Fruit fly (Drosophila melanogaster): ENCODE measurements around the gene CG2004.

CG2004 gene

dm6 chrX:8714064-8715046 lies at the start of gene CG2004, which contains the start of gene CG1785 (continued):
- TF ChIP-seq fd102C (GFP tag; optimal IDR thresholded peaks at IDR 0.05) (peak; percentile 68), en (GFP tag; optimal IDR thresholded peaks at IDR 0.05) (peak; percentile 13), CG6854 (GFP tag; optimal IDR thresholded peaks at IDR 0.05) (peak; percentile 58), tup (GFP tag; optimal IDR thresholded peaks at IDR 0.05) (peak; percentile 90), B-H2 (GFP tag; optimal IDR thresholded peaks at IDR 0.05) (peak; percentile 89), fru (optimal IDR thresholded peaks at IDR 0.05) (no peak), Ada2b (GFP tag; IDR thresholded peaks at IDR 0.05) (peak; percentile 93), gcm (GFP tag; optimal IDR thresholded peaks at IDR 0.05) (peak; percentile 82), CG14710 (tag; optimal IDR thresholded peaks at IDR 0.05) (peak; percentile 92), MBD-R2 (GFP tag; IDR thresholded peaks at IDR 0.05) (peak; percentile 95), bcd (GFP tag; optimal IDR thresholded peaks at IDR 0.05) (peak; percentile 83), disco-r (GFP tag; optimal IDR thresholded peaks at IDR 0.05) (peak; percentile 58), zen2 (GFP tag; IDR thresholded peaks at IDR 0.05; ENCODE audit: partially characterized antibody) (peak; percentile 44; the same call in 1 of the 3 replicates), crol (GFP tag; IDR thresholded peaks at IDR 0.05) (peak; percentile 32; the same call in 1 of the 2 replicates), ro (GFP tag; IDR thresholded peaks at IDR 0.05) (peak; percentile 83), CG11560 (tag; IDR thresholded peaks at IDR 0.05) (peak; percentile 77), Trl (optimal IDR thresholded peaks at IDR 0.05) (no peak), Trl (GFP tag; optimal IDR thresholded peaks at IDR 0.05) (peak; percentile 83), CG11456 (GFP tag; IDR thresholded peaks at IDR 0.05) (peak; percentile 94), eve (GFP tag; optimal IDR thresholded peaks at IDR 0.05) (peak in 1 of 2 experiments; percentile 11), TFAM (GFP tag; optimal IDR thresholded peaks at IDR 0.05) (peak; percentile 63), bsh (GFP tag; optimal IDR thresholded peaks at IDR 0.05) (peak; percentile 6 to 91), cwo (GFP tag; optimal IDR thresholded peaks at IDR 0.05) (peak; percentile 98), Oli (tag; optimal IDR thresholded peaks at IDR 0.05) (peak; percentile 79), lov (optimal IDR thresholded peaks at IDR 0.05) (no peak), lov (GFP tag; IDR thresholded peaks at IDR 0.05) (peak; percentile 93), trem (tag; optimal IDR thresholded peaks at IDR 0.05) (peak; percentile 85), CG11085 (GFP tag; IDR thresholded peaks at IDR 0.05) (peak; percentile 90), Adf1 (GFP tag; IDR thresholded peaks at IDR 0.05) (peak; percentile 96), pfk (GFP tag; optimal IDR thresholded peaks at IDR 0.05) (peak; percentile 36), ac (GFP tag; optimal IDR thresholded peaks at IDR 0.05) (peak; percentile 85), Eip74EF (GFP tag; optimal IDR thresholded peaks at IDR 0.05) (no peak), vnd (GFP tag; IDR thresholded peaks at IDR 0.05; ENCODE audit: partially characterized antibody) (peak; percentile 66), her (GFP tag; optimal IDR thresholded peaks at IDR 0.05) (peak; percentile 46), CG9727 (GFP tag; optimal IDR thresholded peaks at IDR 0.05) (peak; percentile 93), zfh1 (GFP tag; IDR thresholded peaks at IDR 0.05) (peak; percentile 97), gcm2 (GFP tag; optimal IDR thresholded peaks at IDR 0.05) (peak; percentile 79), pum (GFP tag; optimal IDR thresholded peaks at IDR 0.05) (peak; percentile 80), ap (GFP tag; IDR thresholded peaks at IDR 0.05) (peak; percentile 89), Lpt (GFP tag; optimal IDR thresholded peaks at IDR 0.05) (no peak), Atf-2 (GFP tag; optimal IDR thresholded peaks at IDR 0.05) (peak; percentile 59), CG30403 (GFP tag; optimal IDR thresholded peaks at IDR 0.05) (peak; percentile 95), chn (GFP tag; optimal IDR thresholded peaks at IDR 0.05) (peak; percentile 91), Hand (GFP tag; optimal IDR thresholded peaks at IDR 0.05) (peak; percentile 59), twi (tag; optimal IDR thresholded peaks at IDR 0.05) (peak; percentile 85), Myb (GFP tag; optimal IDR thresholded peaks at IDR 0.05) (peak; percentile 34), shn (GFP tag; optimal IDR thresholded peaks at IDR 0.05) (peak; percentile 81), sqz (GFP tag; optimal IDR thresholded peaks at IDR 0.05) (peak; percentile 40), gsb (GFP tag; IDR thresholded peaks at IDR 0.05) (peak; percentile 86)

All from whole organism, embryonic.